Fruit fly (Drosophila melanogaster) whole organism, embryonic: ENCODE data around the gene Ptp4E.

Source experiments
- ATbp ChIP-seq: fragments of 200-800 bp; sonication (Bioruptor generic); optimal IDR thresholded peaks from 2 replicates; lab custom pipeline; 2017; ENCODE audit warnings: missing biosample characterization, mild to moderate bottlenecking, missing genetic modification characterization, missing genetic modification reagents
- Antp ChIP-seq: fragments of 200-800 bp; sonication (Bioruptor generic); optimal IDR thresholded peaks from 3 replicates; lab custom pipeline; 2016; ENCODE audit warnings: missing biosample characterization, missing genetic modification characterization
- B-H1 ChIP-seq: fragments of 200-800 bp; sonication (Bioruptor generic); IDR thresholded peaks from 3 replicates; pipeline ENCODE4 v1.3.6; 2022; ENCODE audit warnings: missing biosample characterization, missing genetic modification characterization
- Bdp1 ChIP-seq: fragments of 200-800 bp; sonication (Bioruptor generic); optimal IDR thresholded peaks from 3 replicates; lab custom pipeline; 2016; ENCODE audit warnings: missing biosample characterization, missing genetic modification characterization
- CG10267 ChIP-seq: fragments of 200-800 bp; sonication (Bioruptor generic); optimal IDR thresholded peaks from 2 replicates; lab custom pipeline; 2018; ENCODE audit warnings: missing biosample characterization, mild to moderate bottlenecking, missing genetic modification characterization, moderate library complexity
- CG12659 ChIP-seq: fragments of 200-800 bp; sonication (Bioruptor generic); optimal IDR thresholded peaks from 3 replicates; lab custom pipeline; 2017; ENCODE audit warnings: mild to moderate bottlenecking, missing biosample characterization, missing genetic modification reagents, missing genetic modification characterization
- CG13775 ChIP-seq: fragments of 200-800 bp; sonication (Bioruptor generic); optimal IDR thresholded peaks from 3 replicates; lab custom pipeline; 2017; ENCODE audit warnings: missing biosample characterization, mild to moderate bottlenecking, missing genetic modification characterization
- CG14050 ChIP-seq: fragments of 200-800 bp; sonication (Bioruptor generic); IDR thresholded peaks from 3 replicates; pipeline ENCODE4 v1.3.6; 2022; ENCODE audit warnings: missing biosample characterization, missing genetic modification characterization
- CG17568 ChIP-seq: fragments of 200-800 bp; sonication (Bioruptor generic); optimal IDR thresholded peaks from 2 replicates; lab custom pipeline; 2018; ENCODE audit warnings: missing biosample characterization, mild to moderate bottlenecking, missing genetic modification characterization, moderate library complexity
- CG17612 ChIP-seq: fragments of 200-800 bp; sonication (Bioruptor generic); IDR thresholded peaks from 2 replicates; pipeline ENCODE4 v1.3.6; 2022; ENCODE audit warnings: missing biosample characterization, missing genetic modification characterization
- CG17802 ChIP-seq: fragments of 200-800 bp; sonication (Bioruptor generic); optimal IDR thresholded peaks from 2 replicates; lab custom pipeline; 2018; ENCODE audit warnings: missing biosample characterization, mild to moderate bottlenecking, missing genetic modification characterization, moderate library complexity
- CG18619 ChIP-seq: fragments of 200-800 bp; sonication (Bioruptor generic); optimal IDR thresholded peaks from 3 replicates; lab custom pipeline; 2017; ENCODE audit warnings: missing biosample characterization, mild to moderate bottlenecking, missing genetic modification characterization
- CG2712 ChIP-seq: fragments of 200-800 bp; optimal IDR thresholded peaks from 3 replicates; lab custom pipeline; 2019; ENCODE audit warnings: missing biosample characterization, mild to moderate bottlenecking, missing genetic modification characterization, moderate library complexity
- CG30403 ChIP-seq: fragments of 200-800 bp; sonication (Bioruptor generic); optimal IDR thresholded peaks from 3 replicates; lab custom pipeline; 2016; ENCODE audit warnings: missing biosample characterization, missing genetic modification characterization
- CG3065 ChIP-seq: fragments of 200-800 bp; sonication (Bioruptor generic); optimal IDR thresholded peaks from 2 replicates; lab custom pipeline; 2016; ENCODE audit warnings: missing biosample characterization, missing genetic modification characterization
- CG33213 ChIP-seq: fragments of 200-800 bp; sonication (Bioruptor generic); optimal IDR thresholded peaks from 3 replicates; lab custom pipeline; 2016; ENCODE audit warnings: missing biosample characterization, missing genetic modification characterization
- CG34422 ChIP-seq: fragments of 200-800 bp; sonication (Bioruptor generic); IDR thresholded peaks from 3 replicates; pipeline ENCODE4 v1.3.6; 2022; ENCODE audit warnings: missing biosample characterization, missing genetic modification characterization
- CG4424 ChIP-seq: fragments of 200-800 bp; sonication (Bioruptor generic); optimal IDR thresholded peaks from 3 replicates; lab custom pipeline; 2016; ENCODE audit warnings: missing biosample characterization, missing genetic modification characterization
- CG4707 ChIP-seq: fragments of 200-800 bp; sonication (Bioruptor generic); optimal IDR thresholded peaks from 2 replicates; lab custom pipeline; 2018; ENCODE audit warnings: missing biosample characterization, mild to moderate bottlenecking, missing genetic modification characterization, moderate library complexity
- CG4730 ChIP-seq: fragments of 200-800 bp; sonication (Bioruptor generic); IDR thresholded peaks from 2 replicates; pipeline ENCODE4 v1.3.6; 2022; ENCODE audit warnings: missing biosample characterization, missing genetic modification characterization
- CG5953 ChIP-seq: fragments of 200-800 bp; sonication (Bioruptor generic); IDR thresholded peaks from 2 replicates; pipeline ENCODE4 v1.3.6; 2022; ENCODE audit warnings: missing biosample characterization, missing genetic modification characterization
- CG6813 ChIP-seq: fragments of 200-800 bp; sonication (Bioruptor generic); optimal IDR thresholded peaks from 2 replicates; lab custom pipeline; 2017; ENCODE audit warnings: missing biosample characterization, missing genetic modification characterization, mild to moderate bottlenecking, moderate library complexity, missing genetic modification reagents
- CG7839 ChIP-seq: fragments of 200-800 bp; sonication (Bioruptor generic); optimal IDR thresholded peaks from 3 replicates; lab custom pipeline; 2018; ENCODE audit warnings: missing biosample characterization, mild to moderate bottlenecking, missing genetic modification characterization, moderate library complexity
- H15 ChIP-seq: fragments of 200-800 bp; sonication (Bioruptor generic); IDR thresholded peaks from 3 replicates; pipeline ENCODE4 v1.3.6; 2022; ENCODE audit warnings: missing biosample characterization, missing genetic modification characterization
- MTF-1 ChIP-seq: fragments of 200-800 bp; sonication (Bioruptor generic); optimal IDR thresholded peaks from 2 replicates; lab custom pipeline; 2018; ENCODE audit warnings: missing biosample characterization, mild to moderate bottlenecking, missing genetic modification characterization, borderline replicate concordance
- NC2β ChIP-seq: fragments of 200-800 bp; sonication (Bioruptor generic); optimal IDR thresholded peaks from 2 replicates; lab custom pipeline; 2016; ENCODE audit warnings: missing biosample characterization, missing genetic modification characterization
- Nf-YC ChIP-seq: fragments of 200-800 bp; optimal IDR thresholded peaks from 3 replicates; lab custom pipeline; 2019; ENCODE audit warnings: missing biosample characterization, mild to moderate bottlenecking, missing genetic modification characterization, moderate library complexity
- Six4 ChIP-seq: fragments of 200-800 bp; sonication (Bioruptor generic); optimal IDR thresholded peaks from 2 replicates; lab custom pipeline; 2016; ENCODE audit warnings: missing biosample characterization, missing genetic modification characterization
- amos ChIP-seq: fragments of 200-800 bp; sonication (Bioruptor generic); IDR thresholded peaks from 2 replicates; pipeline ENCODE4 v1.3.6; 2022; ENCODE audit warnings: missing biosample characterization, missing genetic modification characterization; ENCODE audit not compliant: partially characterized antibody
- aop ChIP-seq: fragments of 200-800 bp; sonication (Bioruptor generic); IDR thresholded peaks from 2 replicates; pipeline ENCODE4 v1.3.6; 2022; ENCODE audit warnings: missing biosample characterization, missing genetic modification characterization
- ash1 ChIP-seq: fragments of 200-800 bp; sonication (Bioruptor generic); optimal IDR thresholded peaks from 2 replicates; lab custom pipeline; 2018; ENCODE audit warnings: missing biosample characterization, mild to moderate bottlenecking, missing genetic modification characterization
- bigmax ChIP-seq: fragments of 200-800 bp; sonication (Bioruptor generic); optimal IDR thresholded peaks from 2 replicates; lab custom pipeline; 2018; ENCODE audit warnings: missing biosample characterization, mild to moderate bottlenecking, missing genetic modification characterization
- bsh ChIP-seq, 2 experiments: fragments of 200-800 bp; sonication (Bioruptor generic); optimal IDR thresholded peaks; 2 replicates each; lab custom pipeline; 2017 to 2018; ENCODE audit warnings: mild to moderate bottlenecking in 2 of 2, missing biosample characterization in 2 of 2, missing genetic modification characterization in 2 of 2, moderate library complexity in 1 of 2
- cato ChIP-seq: fragments of 200-800 bp; sonication (Bioruptor generic); optimal IDR thresholded peaks from 2 replicates; lab custom pipeline; 2016; ENCODE audit warnings: missing biosample characterization, missing genetic modification characterization, borderline replicate concordance
- cg ChIP-seq: fragments of 200-800 bp; sonication (Bioruptor generic); optimal IDR thresholded peaks from 3 replicates; lab custom pipeline; 2019; ENCODE audit warnings: missing biosample characterization, mild to moderate bottlenecking, missing genetic modification characterization, moderate library complexity
- chn ChIP-seq: fragments of 200-800 bp; sonication (Bioruptor generic); optimal IDR thresholded peaks from 2 replicates; lab custom pipeline; 2016; ENCODE audit warnings: missing biosample characterization, missing genetic modification characterization
- dan ChIP-seq: fragments of 200-800 bp; sonication (Bioruptor generic); IDR thresholded peaks from 2 replicates; pipeline ENCODE4 v1.3.6; 2022; ENCODE audit warnings: missing biosample characterization, missing genetic modification characterization
- dm ChIP-seq: fragments of 200-800 bp; sonication (Bioruptor generic); optimal IDR thresholded peaks from 3 replicates; lab custom pipeline; 2016; ENCODE audit warnings: missing biosample characterization, missing genetic modification characterization
- fd64A ChIP-seq: fragments of 200-800 bp; sonication (Bioruptor generic); optimal IDR thresholded peaks from 3 replicates; lab custom pipeline; 2018; ENCODE audit warnings: missing biosample characterization, mild to moderate bottlenecking, missing genetic modification characterization
- gce ChIP-seq: fragments of 200-800 bp; sonication (Bioruptor generic); IDR thresholded peaks from 3 replicates; pipeline ENCODE4 v1.3.6; 2022; ENCODE audit warnings: missing biosample characterization, missing genetic modification characterization
- jing ChIP-seq: fragments of 200-800 bp; sonication (Bioruptor generic); optimal IDR thresholded peaks from 2 replicates; lab custom pipeline; 2018; ENCODE audit warnings: missing biosample characterization, mild to moderate bottlenecking, missing genetic modification characterization
- knrl ChIP-seq: fragments of 200-800 bp; sonication (Bioruptor generic); IDR thresholded peaks from 3 replicates; pipeline ENCODE4 v1.3.6; 2022; ENCODE audit warnings: missing biosample characterization, missing genetic modification characterization; ENCODE audit not compliant: partially characterized antibody
- otp ChIP-seq: fragments of 200-800 bp; sonication (Bioruptor generic); IDR thresholded peaks from 3 replicates; pipeline ENCODE4, ENCODE4 v1.3.6; 2022; ENCODE audit warnings: missing biosample characterization, missing genetic modification characterization
- row ChIP-seq: fragments of 200-800 bp; sonication (Bioruptor generic); IDR thresholded peaks from 3 replicates; pipeline ENCODE4 v1.3.6; 2022; ENCODE audit warnings: missing biosample characterization, missing genetic modification characterization
- shn ChIP-seq: fragments of 200-800 bp; sonication (Bioruptor generic); optimal IDR thresholded peaks from 3 replicates; lab custom pipeline; 2016; ENCODE audit warnings: missing biosample characterization, missing genetic modification characterization
- tgo ChIP-seq: fragments of 200-800 bp; sonication (Bioruptor generic); IDR thresholded peaks from 3 replicates; pipeline ENCODE4 v1.3.6; 2022; ENCODE audit warnings: missing biosample characterization, missing genetic modification characterization
- ttk ChIP-seq: fragments of 200-800 bp; sonication (Bioruptor generic); IDR thresholded peaks from 2 replicates; pipeline ENCODE4 v2.1.2; 2022; ENCODE audit warnings: missing biosample characterization, missing genetic modification characterization
- unc-4 ChIP-seq: fragments of 200-800 bp; sonication (Bioruptor generic); IDR thresholded peaks from 2 replicates; pipeline ENCODE4 v1.3.6; 2022; ENCODE audit warnings: missing biosample characterization, missing genetic modification characterization; ENCODE audit not compliant: partially characterized antibody
- usp ChIP-seq: fragments of >200 bp; optimal IDR thresholded peaks from 2 replicates; lab custom pipeline; 2017; ENCODE audit warnings: missing biosample characterization, missing genetic modification characterization

Ptp4E gene

dm6 chrX:4930100-4931010 lies 8.6 kb upstream of the Ptp4E start (continued):
- TF ChIP-seq Antp (GFP tag; lab: Kevin White, UChicago) (peak; percentile 21), CG18619 (GFP tag; lab: Kevin White, UChicago) (peak; percentile 30), dm (GFP tag; lab: Kevin White, UChicago) (peak; percentile 62), jing (GFP tag; lab: Kevin White, UChicago) (no peak), CG14050 (GFP tag; lab: Robert Waterston, UW) (no peak), unc-4 (GFP tag; lab: Robert Waterston, UW) (no peak), CG17612 (no peak), Six4 (peak; percentile 51), CG4424 (GFP tag; lab: Kevin White, UChicago) (peak; percentile 35), CG6813 (GFP tag; lab: Kevin White, UChicago) (no peak), MTF-1 (no peak), CG7839 (tag; lab: Kevin White, UChicago) (peak; percentile 19), Nf-YC (no peak), cg (GFP tag; lab: Kevin White, UChicago) (peak; percentile 93), ash1 (no peak), H15 (GFP tag; lab: Robert Waterston, UW) (no peak), CG17802 (tag; lab: Kevin White, UChicago) (no peak), Bdp1 (peak; percentile 12), CG17568 (GFP tag; lab: Kevin White, UChicago) (no peak), CG5953 (GFP tag; lab: Robert Waterston, UW) (no peak), ATbp (GFP tag; lab: Kevin White, UChicago) (no peak), bsh (GFP tag; optimal IDR thresholded peaks at IDR 0.05; lab: Kevin White, UChicago) (peak in 1 of 2 experiments; percentile 20), CG13775 (no peak), gce (no peak), fd64A (no peak), row (GFP tag; lab: Robert Waterston, UW) (no peak), aop (GFP tag; lab: Robert Waterston, UW) (no peak), CG2712 (no peak), B-H1 (no peak), CG4730 (GFP tag; lab: Robert Waterston, UW) (no peak), NC2β (GFP tag; lab: Kevin White, UChicago) (peak; percentile 43), bigmax (GFP tag; lab: Kevin White, UChicago) (no peak), knrl (no peak), dan (GFP tag; lab: Robert Waterston, UW) (no peak), CG4707 (GFP tag; lab: Kevin White, UChicago) (peak; percentile 36), CG12659 (GFP tag; lab: Kevin White, UChicago) (peak; percentile 69), CG30403 (GFP tag; lab: Kevin White, UChicago) (peak; percentile 41), amos (GFP tag; lab: Robert Waterston, UW) (no peak), ttk (GFP tag; lab: Robert Waterston, UW) (no peak), CG10267 (peak; percentile 92), shn (GFP tag; lab: Kevin White, UChicago) (peak; percentile 46), CG33213 (peak; percentile 74), otp (GFP tag; lab: Robert Waterston, UW) (no peak), CG3065 (peak; percentile 4), cato (no peak), usp (GFP tag; lab: Kevin White, UChicago) (no peak), chn (GFP tag; lab: Kevin White, UChicago) (peak; percentile 33), CG34422 (GFP tag; lab: Robert Waterston, UW) (no peak), tgo (GFP tag; lab: Robert Waterston, UW) (no peak)
